Worm (Caenorhabditis elegans): ENCODE data around the gene hen-1.

Gene hen-1

DNA sequence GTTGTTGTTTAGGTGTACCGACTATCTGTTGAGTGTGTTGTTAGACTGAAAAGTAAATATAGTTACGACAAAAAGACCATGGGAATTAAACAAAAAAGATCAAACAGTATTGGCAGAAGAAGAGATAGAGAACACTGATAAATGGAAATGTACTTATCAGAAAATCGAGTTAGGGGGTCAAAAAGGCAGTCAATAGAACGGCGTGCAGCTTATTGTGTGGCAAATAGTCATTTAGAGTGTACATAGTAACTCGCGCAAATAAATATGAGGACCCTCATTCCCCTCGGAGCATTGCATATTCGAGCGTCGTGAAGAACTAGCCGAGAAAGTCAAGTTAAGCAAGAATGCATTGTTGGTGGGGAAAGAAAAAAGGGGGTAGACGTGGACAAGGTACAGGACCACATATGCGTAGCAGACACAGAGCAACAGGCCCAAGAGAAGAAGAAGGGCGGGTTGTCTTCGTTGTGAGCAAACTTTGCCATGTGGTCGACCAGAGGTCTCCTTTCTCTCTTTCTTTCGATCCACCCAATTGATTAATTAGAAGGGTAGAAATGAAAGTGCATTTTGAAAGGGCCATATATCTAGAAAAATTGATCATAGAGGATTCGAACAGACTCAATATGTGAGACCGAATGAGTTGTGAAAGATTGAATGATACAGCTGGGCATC, 34.5 kb upstream of the hen-1 start, which contains the start of gene lam-2:
Gene lam-2 (minus strand): TSS at position 51 of the 669 bp plus-strand sequence.
- TF ChIP-seq hlh-12 (tag; optimal IDR thresholded peaks at IDR 0.05) (no peak), mcd-1 (GFP tag; IDR thresholded peaks at IDR 0.05) (no peak), aptf-2 (GFP tag; conservative IDR thresholded peaks at IDR 0.05) (no peak), pbrm-1 (GFP tag; IDR thresholded peaks at IDR 0.05) (no peak), lin-54 (GFP tag; optimal IDR thresholded peaks at IDR 0.05) (no peak), somi-1 (GFP tag; optimal IDR thresholded peaks at IDR 0.05) (no peak), nfyb-1 (GFP tag; IDR thresholded peaks at IDR 0.05) (no peak), xnd-1 (tag; optimal IDR thresholded peaks at IDR 0.05) (no peak), atf-7 (tag; optimal IDR thresholded peaks at IDR 0.05) (no peak), sea-2 (GFP tag; IDR thresholded peaks at IDR 0.05) (no peak), sptf-2 (GFP tag; optimal IDR thresholded peaks at IDR 0.05) (no peak), F23B12.7 (tag; optimal IDR thresholded peaks at IDR 0.05; ENCODE audit: insufficient read depth) (no peak), dox-1 (GFP tag; IDR thresholded peaks at IDR 0.05) (no peak), ama-1 (optimal IDR thresholded peaks at IDR 0.05) (no peak), ama-1 (GFP tag; optimal IDR thresholded peaks at IDR 0.05) (no peak), Y67H2A.10 (GFP tag; conservative IDR thresholded peaks at IDR 0.05) (no peak), ZK185.1 (tag; optimal IDR thresholded peaks at IDR 0.05; ENCODE audit: poor library complexity, severe bottlenecking) (no peak), madf-10 (tag; optimal IDR thresholded peaks at IDR 0.05) (no peak)

DNA sequence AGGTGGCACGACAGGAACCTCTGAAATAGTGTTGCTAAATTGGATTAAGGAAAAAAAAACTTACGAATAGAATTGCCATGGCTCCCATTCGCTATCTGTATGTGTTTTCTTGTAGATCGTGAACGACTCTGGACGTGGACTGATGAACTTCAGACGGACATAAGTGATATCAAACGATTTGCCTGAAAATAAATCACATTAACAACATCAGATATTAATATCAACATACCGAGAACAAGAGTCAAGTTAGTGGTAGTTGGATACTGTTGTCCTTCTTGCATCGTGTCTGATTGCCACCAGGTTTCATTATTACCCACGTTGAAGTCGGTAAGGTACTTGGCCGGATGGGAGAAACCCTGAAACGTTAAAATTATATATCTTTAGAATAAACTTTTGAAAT, 32.9 kb upstream of the hen-1 start:
- TF ChIP-seq bed-2 (GFP tag; IDR thresholded peaks at IDR 0.05) = no peak
- no peak for TF ChIP-seq ZK185.1 (tag; optimal IDR thresholded peaks at IDR 0.05; ENCODE audit: poor library complexity, severe bottlenecking)
- no peak for TF ChIP-seq Y53F4B.3 (GFP tag; IDR thresholded peaks at IDR 0.05)
- TF ChIP-seq gei-17 (GFP tag; optimal IDR thresholded peaks at IDR 0.05) = no peak
- TF ChIP-seq K12H6.12 (tag; optimal IDR thresholded peaks at IDR 0.05) = no peak
- no peak for TF ChIP-seq madf-3 (GFP tag; IDR thresholded peaks at IDR 0.05)
- no peak for TF ChIP-seq nfyb-1 (GFP tag; IDR thresholded peaks at IDR 0.05)
- TF ChIP-seq sea-2 (GFP tag; IDR thresholded peaks at IDR 0.05) = no peak
- no peak for TF ChIP-seq F49E8.2 (tag; optimal IDR thresholded peaks at IDR 0.05; ENCODE audit: insufficient read depth)
- TF ChIP-seq snpc-3.4 (tag; optimal IDR thresholded peaks at IDR 0.05) = no peak
- TF ChIP-seq lin-54 (GFP tag; optimal IDR thresholded peaks at IDR 0.05) = no peak
- TF ChIP-seq F37B4.10 (GFP tag; IDR thresholded peaks at IDR 0.05) = no peak
- TF ChIP-seq tbp1 (GFP tag; optimal IDR thresholded peaks at IDR 0.05) = no peak
- no peak for TF ChIP-seq cebp-2 (GFP tag; IDR thresholded peaks at IDR 0.05)
- no peak for TF ChIP-seq Y67H2A.10 (GFP tag; conservative IDR thresholded peaks at IDR 0.05)
- TF ChIP-seq T07F8.4 (tag; optimal IDR thresholded peaks at IDR 0.05) = no peak

DNA sequence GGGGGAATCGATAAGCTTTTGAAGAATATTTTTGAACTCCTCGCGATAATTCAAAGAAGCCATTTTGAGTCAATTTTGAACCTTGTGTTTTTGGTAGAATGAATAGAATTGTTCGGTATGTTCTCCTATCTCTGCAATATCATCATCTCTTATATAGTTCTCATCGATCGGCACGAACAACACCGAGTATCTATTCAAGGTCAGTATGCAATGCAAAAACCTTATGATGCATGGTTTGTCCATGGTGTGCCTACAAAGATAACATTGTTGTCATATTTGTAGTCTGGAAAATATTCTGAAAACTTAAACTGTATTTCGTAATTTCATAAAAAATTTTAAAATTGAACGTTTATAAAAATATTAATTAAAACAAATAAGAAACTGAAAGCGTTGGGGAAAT, 26.7 kb upstream of the hen-1 start, which contains the start of gene alh-10:
Gene alh-10 (minus strand): TSS at position 127 of the 400 bp plus-strand sequence.
- no peak for TF ChIP-seq aptf-3 (GFP tag; IDR thresholded peaks at IDR 0.05)
- no peak for TF ChIP-seq nfya-2 (GFP tag; IDR thresholded peaks at IDR 0.05)
- TF ChIP-seq lag-1 (GFP tag; IDR thresholded peaks at IDR 0.05) = no peak
- no peak for TF ChIP-seq ztf-28 (GFP tag; IDR thresholded peaks at IDR 0.05)
- TF ChIP-seq lsy-27 (tag; optimal IDR thresholded peaks at IDR 0.05; ENCODE audit: borderline replicate concordance, insufficient read depth) = no peak
- TF ChIP-seq nhr-80 (tag; optimal IDR thresholded peaks at IDR 0.05) = peak; percentile 6
- TF ChIP-seq egl-18 (GFP tag; IDR thresholded peaks at IDR 0.05) = no peak

All from whole organism, young adult.